Worm (Caenorhabditis elegans): ENCODE measurements around the gene C36A4.11.

- no peak for TF ChIP-seq ceh-36 (tag; optimal IDR thresholded peaks at IDR 0.05)
- TF ChIP-seq ceh-13 (GFP tag; optimal IDR thresholded peaks at IDR 0.05): no peak
Measured at ce11 chrIII:3809008-3809407, 31.4 kb upstream of the C36A4.11 start, which contains the start of gene toh-1.
